Worm (Caenorhabditis elegans) whole organism, late embryonic: ENCODE data around the gene srx-118.

Source experiments
- C08G9.2 ChIP-seq: sonication (generic microtip); optimal IDR thresholded peaks from 2 replicates; lab custom pipeline; 2016; ENCODE audit warnings: mild to moderate bottlenecking, missing genetic modification characterization, moderate library complexity, missing compliant biosample characterization
- ahr-1 ChIP-seq: sonication (generic microtip); optimal IDR thresholded peaks from 2 replicates; lab custom pipeline; 2016; ENCODE audit warnings: missing genetic modification characterization, missing compliant biosample characterization
- ama-1 ChIP-seq: fragments of 150-350 bp; optimal IDR thresholded peaks from 2 replicates; lab custom pipeline; 2014
- ceh-18 ChIP-seq: sonication (generic microtip); optimal IDR thresholded peaks from 2 replicates; lab custom pipeline; 2016; ENCODE audit warnings: missing genetic modification characterization, missing compliant biosample characterization
- ceh-2 ChIP-seq: sonication (generic microtip); optimal IDR thresholded peaks from 2 replicates; lab custom pipeline; 2016; ENCODE audit warnings: missing genotype, missing genetic modification characterization, missing compliant biosample characterization
- ceh-30 ChIP-seq: fragments of 150-350 bp; optimal IDR thresholded peaks from 2 replicates; lab custom pipeline; 2014; ENCODE audit warnings: missing biosample characterization, missing genetic modification characterization
- ceh-9 ChIP-seq: sonication (generic microtip); optimal IDR thresholded peaks from 2 replicates; lab custom pipeline; 2016; ENCODE audit warnings: mild to moderate bottlenecking, missing genetic modification characterization, inconsistent platforms, missing compliant biosample characterization
- che-1 ChIP-seq: sonication (generic microtip); optimal IDR thresholded peaks from 2 replicates; lab custom pipeline; 2016; ENCODE audit warnings: mild to moderate bottlenecking, missing genetic modification characterization, missing compliant biosample characterization
- dmd-4 ChIP-seq: sonication (generic microtip); optimal IDR thresholded peaks from 2 replicates; lab custom pipeline; 2016; ENCODE audit warnings: borderline replicate concordance, missing genetic modification characterization, missing compliant biosample characterization
- dve-1 ChIP-seq: sonication (generic microtip); optimal IDR thresholded peaks from 2 replicates; lab custom pipeline; 2017; ENCODE audit warnings: antibody characterized with exemption, mild to moderate bottlenecking, missing genetic modification characterization, missing compliant biosample characterization
- elt-2 ChIP-seq: sonication (generic microtip); optimal IDR thresholded peaks from 2 replicates; lab custom pipeline; 2016; ENCODE audit warnings: missing genetic modification reagents, missing genetic modification characterization, missing compliant biosample characterization
- elt-4 ChIP-seq: sonication (generic microtip); optimal IDR thresholded peaks from 2 replicates; lab custom pipeline; 2016; ENCODE audit warnings: missing genetic modification characterization, missing compliant biosample characterization
- fkh-10 ChIP-seq: fragments of 150-350 bp; optimal IDR thresholded peaks from 2 replicates; lab custom pipeline; 2014; ENCODE audit warnings: missing biosample characterization, missing genetic modification reagents, missing genetic modification characterization
- gmeb-2 ChIP-seq: sonication (generic microtip); optimal IDR thresholded peaks from 2 replicates; lab custom pipeline; 2016; ENCODE audit warnings: missing genetic modification characterization, inconsistent platforms, missing compliant biosample characterization
- hlh-13 ChIP-seq: fragments of 200-800 bp; sonication (Bioruptor generic); optimal IDR thresholded peaks from 2 replicates; lab custom pipeline; 2018; ENCODE audit warnings: mild to moderate bottlenecking, missing genetic modification characterization, missing compliant biosample characterization
- hlh-8 ChIP-seq: sonication (generic microtip); optimal IDR thresholded peaks from 2 replicates; lab custom pipeline; 2016; ENCODE audit warnings: missing genotype, missing genetic modification characterization, missing compliant biosample characterization
- lin-11 ChIP-seq: fragments of 200-800 bp; sonication (Bioruptor generic); optimal IDR thresholded peaks from 2 replicates; lab custom pipeline; 2018; ENCODE audit warnings: mild to moderate bottlenecking, missing genetic modification characterization, missing compliant biosample characterization
- mec-3 ChIP-seq: sonication (generic microtip); optimal IDR thresholded peaks from 2 replicates; lab custom pipeline; 2016; ENCODE audit warnings: borderline replicate concordance, missing genetic modification characterization, missing compliant biosample characterization
- nfya-1 ChIP-seq: sonication (generic microtip); optimal IDR thresholded peaks from 2 replicates; lab custom pipeline; 2017; ENCODE audit warnings: missing genetic modification characterization, mild to moderate bottlenecking, missing compliant biosample characterization, antibody characterized with exemption, moderate library complexity
- nhr-11 ChIP-seq: fragments of 150-350 bp; optimal IDR thresholded peaks from 2 replicates; lab custom pipeline; 2014; ENCODE audit warnings: missing biosample characterization, missing genetic modification characterization
- nhr-232 ChIP-seq: sonication (generic microtip); optimal IDR thresholded peaks from 2 replicates; lab custom pipeline; 2016; ENCODE audit warnings: missing genetic modification characterization, missing compliant biosample characterization
- pat-9 ChIP-seq: fragments of 200-800 bp; sonication (Bioruptor generic); optimal IDR thresholded peaks from 2 replicates; lab custom pipeline; 2018; ENCODE audit warnings: mild to moderate bottlenecking, missing genetic modification characterization, moderate library complexity, missing compliant biosample characterization
- pax-1 ChIP-seq: fragments of 150-350 bp; optimal IDR thresholded peaks from 2 replicates; lab custom pipeline; 2014; ENCODE audit warnings: missing biosample characterization, missing genetic modification characterization
- pha-2 ChIP-seq: sonication (generic microtip); optimal IDR thresholded peaks from 2 replicates; lab custom pipeline; 2017; ENCODE audit warnings: mild to moderate bottlenecking, missing genetic modification characterization, missing compliant biosample characterization
- pha-4 ChIP-seq: fragments of 150-350 bp; optimal IDR thresholded peaks from 2 replicates; lab custom pipeline; 2018; ENCODE audit warnings: missing biosample characterization, missing genetic modification reagents, missing genetic modification characterization
- pqm-1 ChIP-seq: sonication (generic microtip); optimal IDR thresholded peaks from 2 replicates; lab custom pipeline; 2016; ENCODE audit warnings: missing genetic modification characterization, missing compliant biosample characterization
- pros-1 ChIP-seq: fragments of 150-350 bp; optimal IDR thresholded peaks from 2 replicates; lab custom pipeline; 2014; ENCODE audit warnings: missing biosample characterization, missing genetic modification reagents, missing genetic modification characterization
- ref-2 ChIP-seq: sonication (generic microtip); optimal IDR thresholded peaks from 2 replicates; lab custom pipeline; 2016; ENCODE audit warnings: missing genetic modification characterization, missing compliant biosample characterization
- sdc-2 ChIP-seq: sonication (generic microtip); optimal IDR thresholded peaks from 2 replicates; lab custom pipeline; 2016; ENCODE audit warnings: missing genotype, missing genetic modification characterization, missing compliant biosample characterization
- sox-2 ChIP-seq: fragments of 200-800 bp; sonication (Bioruptor generic); IDR thresholded peaks from 2 replicates; pipeline ENCODE4 v1.3.6; 2022; ENCODE audit warnings: missing genetic modification reagents, missing genetic modification characterization, missing compliant biosample characterization
- sox-4 ChIP-seq: sonication (generic microtip); optimal IDR thresholded peaks from 2 replicates; lab custom pipeline; 2017; ENCODE audit warnings: mild to moderate bottlenecking, missing genetic modification characterization, inconsistent platforms, missing compliant biosample characterization
- tbx-7 ChIP-seq: sonication (generic microtip); optimal IDR thresholded peaks from 2 replicates; lab custom pipeline; 2016; ENCODE audit warnings: missing genotype, missing genetic modification characterization, missing compliant biosample characterization
- ttx-3 ChIP-seq: sonication (generic microtip); optimal IDR thresholded peaks from 2 replicates; lab custom pipeline; 2016; ENCODE audit warnings: missing genetic modification reagents, missing genetic modification characterization, missing compliant biosample characterization
- unc-42 ChIP-seq: sonication (generic microtip); optimal IDR thresholded peaks from 2 replicates; lab custom pipeline; 2016; ENCODE audit warnings: missing genotype, missing genetic modification characterization, missing compliant biosample characterization
- ztf-16 ChIP-seq: sonication (generic microtip); optimal IDR thresholded peaks from 2 replicates; lab custom pipeline; 2017; ENCODE audit warnings: missing genetic modification characterization, missing compliant biosample characterization

srx-118 gene

ce11 chrII:12546413-12546812 lies 20.8 kb downstream of the srx-118 start, which contains the start of the genes F49C5.5 and F49C5.10:
Gene F49C5.5, minus strand, starts transcription at chrII:12546513.
Gene F49C5.10, plus strand, starts transcription at chrII:12546756.
- TF ChIP-seq nhr-11 (tag; lab: Kevin White, UChicago) (no peak), ceh-9 (tag; lab: Kevin White, UChicago) (no peak)

ce11 chrII:12547547-12547946 lies 21.9 kb downstream of the srx-118 start, which contains the start of gene F49C5.16:
Gene F49C5.16, plus strand, starts transcription at chrII:12547847.
- TF ChIP-seq hlh-8: no peak
- TF ChIP-seq lin-11 (tag; lab: Kevin White, UChicago): no peak
- TF ChIP-seq pqm-1: no peak
- TF ChIP-seq hlh-13 (GFP tag; lab: Kevin White, UChicago): no peak

- TF ChIP-seq ceh-30 (tag; lab: Kevin White, UChicago) (no peak), ztf-16 (tag; lab: Kevin White, UChicago) (no peak), ref-2 (no peak), elt-4 (tag; lab: Kevin White, UChicago) (no peak), pha-2 (no peak), pros-1 (tag; lab: Kevin White, UChicago) (no peak), tbx-7 (tag; lab: Kevin White, UChicago) (no peak), ceh-18 (tag; lab: Kevin White, UChicago) (no peak), ceh-2 (tag; lab: Kevin White, UChicago) (no peak), ama-1 (lab: Kevin White, UChicago) (no peak), C08G9.2 (tag; lab: Kevin White, UChicago) (no peak)
These were observed 24.0 kb downstream of the srx-118 start for ce11 chrII:12549613-12550012.

ce11 chrII:12550940-12551339 lies 25.3 kb downstream of the srx-118 start:
- no peak for TF ChIP-seq fkh-10 (GFP tag; lab: Kevin White, UChicago)
- peak; percentile 97 for TF ChIP-seq sdc-2 (tag; lab: Kevin White, UChicago)
- TF ChIP-seq gmeb-2: no peak
- no peak for TF ChIP-seq tbx-7 (tag; lab: Kevin White, UChicago)
- TF ChIP-seq, all 69 proteins: peak for 1

ce11 chrII:12555579-12555978 lies 30.0 kb downstream of the srx-118 start, which contains the start of gene F49C5.11:
Gene F49C5.11, plus strand, starts transcription at chrII:12555879.
- TF ChIP-seq nhr-232 (tag; lab: Kevin White, UChicago) (no peak), pha-4 (tag; lab: Kevin White, UChicago) (no peak), sox-4 (no peak), pax-1 (no peak), che-1 (tag; lab: Kevin White, UChicago) (no peak), unc-42 (tag; lab: Kevin White, UChicago) (no peak), gmeb-2 (no peak), mec-3 (tag; lab: Kevin White, UChicago) (no peak), ttx-3 (tag; lab: Kevin White, UChicago) (no peak), fkh-10 (GFP tag; lab: Kevin White, UChicago) (no peak), pha-2 (no peak), dmd-4 (tag; lab: Kevin White, UChicago) (no peak), elt-2 (tag; lab: Kevin White, UChicago) (no peak), ahr-1 (tag; lab: Kevin White, UChicago) (no peak), nfya-1 (no peak), dve-1 (no peak), sox-2 (GFP tag; lab: Robert Waterston, UW) (no peak), ceh-30 (tag; lab: Kevin White, UChicago) (no peak), pat-9 (no peak)
